Fruit fly (Drosophila melanogaster) S2 (cell line): ENCODE data around the gene neur.

Experiments
- CG8478 ChIP-seq: fragments of >200 bp; optimal IDR thresholded peaks from 2 replicates; lab custom pipeline; 2018
- CTCF ChIP-seq, 2 experiments: fragments of >200 bp; optimal IDR thresholded peaks; 2 replicates each; lab custom pipeline; 2018

The neur gene

dm6 chr3R:8981209-8981996 is 57.9 kb downstream of the neur start:
- TF ChIP-seq CG8478 (lab: Kevin White, UChicago) (no peak), CTCF (optimal IDR thresholded peaks at IDR 0.05; lab: Kevin White, UChicago) (no peak)

- TF ChIP-seq CTCF (optimal IDR thresholded peaks at IDR 0.05; lab: Kevin White, UChicago): no peak
- no peak for TF ChIP-seq CG8478 (lab: Kevin White, UChicago)
These were observed 58.5 kb downstream of the neur start, which contains the start of gene CAHbeta for dm6 chr3R:8980776-8981165. CAHbeta (plus strand) TSS chr3R:8980860.

dm6 chr3R:8979850-8980775 is 59.2 kb downstream of the neur start:
- TF ChIP-seq CG8478 (lab: Kevin White, UChicago): no peak
- peak; percentile 77 to 93 for TF ChIP-seq CTCF (optimal IDR thresholded peaks at IDR 0.05; lab: Kevin White, UChicago)

dm6 chr3R:8978768-8979167 is 60.5 kb downstream of the neur start:
- TF ChIP-seq CTCF (optimal IDR thresholded peaks at IDR 0.05; lab: Kevin White, UChicago): no peak
- TF ChIP-seq CG8478 (lab: Kevin White, UChicago): no peak

- TF ChIP-seq CTCF (optimal IDR thresholded peaks at IDR 0.05; lab: Kevin White, UChicago) (no peak), CG8478 (lab: Kevin White, UChicago) (no peak)
These were observed 63.1 kb downstream of the neur start for dm6 chr3R:8976073-8976593.

dm6 chr3R:8971794-8972193 is 67.5 kb downstream of the neur start:
- TF ChIP-seq CG8478 (lab: Kevin White, UChicago): no peak
- no peak for TF ChIP-seq CTCF (optimal IDR thresholded peaks at IDR 0.05; lab: Kevin White, UChicago)

dm6 chr3R:8970707-8971106 is 68.6 kb downstream of the neur start:
- TF ChIP-seq CTCF (optimal IDR thresholded peaks at IDR 0.05; lab: Kevin White, UChicago): no peak
